Worm (Caenorhabditis elegans): Measurements from ENCODE around the gene irld-60.

DNA sequence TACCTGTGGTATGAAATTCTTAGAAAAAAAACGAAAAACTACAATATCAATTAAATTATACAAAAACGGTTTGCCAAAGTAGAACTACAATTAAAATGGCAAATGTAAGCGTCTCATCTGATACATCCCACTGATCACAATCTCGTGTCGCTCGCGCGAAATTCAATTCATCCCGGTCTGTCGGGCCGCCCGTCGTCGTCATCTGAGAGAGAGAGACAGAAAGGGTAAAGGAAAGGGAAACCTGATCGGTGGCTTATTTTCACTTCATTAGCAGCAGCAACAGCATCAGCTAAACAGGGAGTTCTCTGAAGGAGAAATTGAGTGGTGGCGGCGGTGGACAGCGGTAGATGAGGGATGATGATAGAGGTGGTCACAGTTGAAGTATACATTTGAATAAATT is 49.8 kb upstream of the irld-60 start:
- TF ChIP-seq B0310.2 (tag; optimal IDR thresholded peaks at IDR 0.05) (no peak), hmg-4 (GFP tag; optimal IDR thresholded peaks at IDR 0.05) (no peak), hmbx-1 (tag; optimal IDR thresholded peaks at IDR 0.05) (no peak), tbx-11 (GFP tag; IDR thresholded peaks at IDR 0.05) (no peak), ama-1 (optimal IDR thresholded peaks at IDR 0.05) (no peak), ets-7 (tag; optimal IDR thresholded peaks at IDR 0.05) (no peak), scrt-1 (GFP tag; IDR thresholded peaks at IDR 0.05) (no peak), flt-1 (GFP tag; IDR thresholded peaks at IDR 0.05) (no peak), hnd-1 (tag; optimal IDR thresholded peaks at IDR 0.05) (no peak), ceh-13 (GFP tag; optimal IDR thresholded peaks at IDR 0.05) (no peak)

Measured in whole organism, early embryonic.